Worm (Caenorhabditis elegans): Measurements from ENCODE around the gene T23C6.4.

DNA sequence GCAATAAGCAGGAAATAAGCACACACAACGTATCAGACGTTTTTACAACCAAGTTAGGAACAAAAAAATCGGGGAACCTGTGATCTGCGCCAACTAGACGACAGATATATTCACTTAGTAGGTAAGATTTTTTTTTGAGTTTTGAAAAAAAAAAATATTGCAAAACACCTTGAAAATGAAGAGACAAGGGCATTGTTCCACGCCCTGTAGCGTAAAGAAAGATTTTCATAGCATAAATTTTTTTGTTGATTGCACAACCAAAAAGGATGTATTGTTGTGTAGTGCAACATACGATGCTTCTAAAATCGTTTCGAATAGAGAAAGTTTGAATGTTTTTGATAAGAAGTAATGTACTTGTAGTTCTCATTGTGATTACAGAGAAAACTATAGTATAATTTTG lies 30.4 kb upstream of the T23C6.4 start:
- no peak for TF ChIP-seq dmd-4 (tag; optimal IDR thresholded peaks at IDR 0.05)
- no peak for TF ChIP-seq R02D3.7 (tag; optimal IDR thresholded peaks at IDR 0.05)
- TF ChIP-seq egl-27 (tag; optimal IDR thresholded peaks at IDR 0.05), result no peak
- TF ChIP-seq ztf-11 (tag; optimal IDR thresholded peaks at IDR 0.05), result no peak
- TF ChIP-seq nhr-12 (tag; optimal IDR thresholded peaks at IDR 0.05), result no peak
- no peak for TF ChIP-seq ceh-16 (tag; optimal IDR thresholded peaks at IDR 0.05)
- no peak for TF ChIP-seq ceh-82 (tag; optimal IDR thresholded peaks at IDR 0.05)
